Worm (Caenorhabditis elegans): ENCODE measurements around the gene sru-36.

- TF ChIP-seq hlh-6 (tag; optimal IDR thresholded peaks at IDR 0.05) (no peak), hlh-8 (tag; optimal IDR thresholded peaks at IDR 0.05) (no peak)
These were observed 17.3 kb upstream of the sru-36 start, which contains the start of gene str-2 for ce11 chrV:9824149-9824548.

Measured in whole organism, late embryonic.